Worm (Caenorhabditis elegans): ENCODE measurements around the gene spin-1.

ce11 chrV:12159975-12160374 lies 45.2 kb downstream of the spin-1 start:
- TF ChIP-seq ceh-8 (GFP tag; optimal IDR thresholded peaks at IDR 0.05): no peak
- no peak for TF ChIP-seq mdl-1 (tag; optimal IDR thresholded peaks at IDR 0.05)
- no peak for TF ChIP-seq C34B4.2 (tag; optimal IDR thresholded peaks at IDR 0.05)
- no peak for TF ChIP-seq ces-1 (GFP tag; optimal IDR thresholded peaks at IDR 0.05)
- no peak for TF ChIP-seq fkh-10 (GFP tag; optimal IDR thresholded peaks at IDR 0.05)
- TF ChIP-seq nhr-76 (tag; optimal IDR thresholded peaks at IDR 0.05): no peak
- no peak for TF ChIP-seq lin-13 (GFP tag; optimal IDR thresholded peaks at IDR 0.05)
- TF ChIP-seq hlh-4 (tag; optimal IDR thresholded peaks at IDR 0.05): no peak
- no peak for TF ChIP-seq nhr-84 (tag; optimal IDR thresholded peaks at IDR 0.05)
- TF ChIP-seq unc-62 (GFP tag; optimal IDR thresholded peaks at IDR 0.05): no peak
